Fruit fly (Drosophila melanogaster) whole organism, embryonic: ENCODE measurements around the gene CG42366.

Source experiments
- Asciz ChIP-seq: fragments of 200-800 bp; sonication (Bioruptor generic); optimal IDR thresholded peaks from 2 replicates; lab custom pipeline; 2017; ENCODE audit warnings: missing biosample characterization, mild to moderate bottlenecking, missing genetic modification characterization, missing genetic modification reagents
- CG10321 ChIP-seq: fragments of 200-800 bp; sonication (Bioruptor generic); IDR thresholded peaks from 2 replicates; pipeline ENCODE4 v1.3.6; 2022; ENCODE audit warnings: missing biosample characterization, missing genetic modification characterization
- CG10979 ChIP-seq: fragments of 200-800 bp; sonication (Bioruptor generic); optimal IDR thresholded peaks from 2 replicates; lab custom pipeline; 2018; ENCODE audit warnings: missing biosample characterization, mild to moderate bottlenecking, missing genetic modification characterization, moderate library complexity
- CG11093 ChIP-seq: fragments of 200-800 bp; sonication (Bioruptor generic); IDR thresholded peaks from 3 replicates; pipeline ENCODE4 v1.3.6; 2022; ENCODE audit warnings: missing biosample characterization, missing genetic modification characterization
- CG11456 ChIP-seq: fragments of 200-800 bp; sonication (Bioruptor generic); IDR thresholded peaks from 3 replicates; pipeline ENCODE4 v1.3.6; 2022; ENCODE audit warnings: missing biosample characterization, missing genetic modification characterization
- CG11504 ChIP-seq: fragments of 200-800 bp; sonication (Bioruptor generic); optimal IDR thresholded peaks from 3 replicates; lab custom pipeline; 2019; ENCODE audit warnings: missing biosample characterization, mild to moderate bottlenecking, missing genetic modification characterization, moderate library complexity
- CG1233 ChIP-seq: fragments of 200-800 bp; sonication (Bioruptor generic); optimal IDR thresholded peaks from 4 replicates; lab custom pipeline; 2018; ENCODE audit warnings: missing biosample characterization, mild to moderate bottlenecking, missing genetic modification characterization
- CG14710 ChIP-seq: fragments of 200-800 bp; sonication (Bioruptor generic); optimal IDR thresholded peaks from 3 replicates; lab custom pipeline; 2019; ENCODE audit warnings: missing biosample characterization, mild to moderate bottlenecking, missing genetic modification characterization, moderate library complexity
- CG15269 ChIP-seq: fragments of 200-800 bp; sonication (Bioruptor generic); optimal IDR thresholded peaks from 2 replicates; lab custom pipeline; 2018; ENCODE audit warnings: missing biosample characterization, mild to moderate bottlenecking, missing genetic modification characterization, moderate library complexity
- CG16815 ChIP-seq: fragments of 200-800 bp; sonication (Bioruptor generic); optimal IDR thresholded peaks from 3 replicates; lab custom pipeline; 2017; ENCODE audit warnings: missing biosample characterization, mild to moderate bottlenecking, missing genetic modification characterization
- CG2875 ChIP-seq: fragments of 200-800 bp; sonication (Bioruptor generic); optimal IDR thresholded peaks from 2 replicates; lab custom pipeline; 2017; ENCODE audit warnings: missing biosample characterization, mild to moderate bottlenecking, missing genetic modification characterization, missing genetic modification reagents
- CG2889 ChIP-seq: fragments of 200-800 bp; sonication (Bioruptor generic); IDR thresholded peaks from 3 replicates; pipeline ENCODE4 v1.3.6; 2022; ENCODE audit warnings: missing biosample characterization, missing genetic modification characterization
- CG33213 ChIP-seq: fragments of 200-800 bp; sonication (Bioruptor generic); optimal IDR thresholded peaks from 3 replicates; lab custom pipeline; 2016; ENCODE audit warnings: missing biosample characterization, missing genetic modification characterization
- CG3726 ChIP-seq: fragments of 200-800 bp; sonication (Bioruptor generic); IDR thresholded peaks from 3 replicates; pipeline ENCODE4, ENCODE4 v1.3.6; 2022; ENCODE audit warnings: missing biosample characterization, missing genetic modification characterization
- CG3838 ChIP-seq: fragments of 200-800 bp; sonication (Bioruptor generic); optimal IDR thresholded peaks from 3 replicates; lab custom pipeline; 2016; ENCODE audit warnings: missing biosample characterization, missing genetic modification characterization
- CG6765 ChIP-seq: fragments of 200-800 bp; sonication (Bioruptor generic); optimal IDR thresholded peaks from 3 replicates; lab custom pipeline; 2017; ENCODE audit warnings: missing biosample characterization, mild to moderate bottlenecking, missing genetic modification characterization
- CG7556 ChIP-seq: fragments of 200-800 bp; sonication (Bioruptor generic); optimal IDR thresholded peaks from 2 replicates; lab custom pipeline; 2017; ENCODE audit warnings: missing biosample characterization, mild to moderate bottlenecking, missing genetic modification characterization
- D19A ChIP-seq: fragments of 200-800 bp; optimal IDR thresholded peaks from 3 replicates; lab custom pipeline; 2019; ENCODE audit warnings: missing biosample characterization, mild to moderate bottlenecking, missing genetic modification characterization, moderate library complexity
- Dek ChIP-seq: fragments of 200-800 bp; sonication (Bioruptor generic); optimal IDR thresholded peaks from 3 replicates; lab custom pipeline; 2019; ENCODE audit warnings: missing biosample characterization, mild to moderate bottlenecking, missing genetic modification characterization, moderate library complexity
- Dll ChIP-seq: fragments of 200-800 bp; sonication (Bioruptor generic); IDR thresholded peaks from 4 replicates; pipeline ENCODE4 v1.3.6; 2022; ENCODE audit warnings: missing biosample characterization, missing genetic modification characterization; ENCODE audit not compliant: partially characterized antibody
- Fer3 ChIP-seq: fragments of 200-800 bp; sonication (Bioruptor generic); optimal IDR thresholded peaks from 2 replicates; lab custom pipeline; 2018; ENCODE audit warnings: missing biosample characterization, mild to moderate bottlenecking, missing genetic modification characterization, moderate library complexity
- HmgD ChIP-seq: fragments of 200-800 bp; sonication (Bioruptor generic); optimal IDR thresholded peaks from 3 replicates; lab custom pipeline; 2016; ENCODE audit warnings: missing biosample characterization, missing genetic modification characterization
- Hmr ChIP-seq: fragments of 200-800 bp; sonication (Bioruptor generic); optimal IDR thresholded peaks from 3 replicates; lab custom pipeline; 2017; ENCODE audit warnings: mild to moderate bottlenecking, missing biosample characterization, missing genetic modification reagents, missing genetic modification characterization
- Lim3 ChIP-seq: fragments of 200-800 bp; sonication (Bioruptor generic); IDR thresholded peaks from 2 replicates; pipeline ENCODE4 v1.3.6; 2022; ENCODE audit warnings: missing biosample characterization, missing genetic modification characterization
- Meics ChIP-seq: fragments of 200-800 bp; sonication (Bioruptor generic); optimal IDR thresholded peaks from 2 replicates; lab custom pipeline; 2017; ENCODE audit warnings: missing biosample characterization, mild to moderate bottlenecking, missing genetic modification characterization
- Rfx ChIP-seq: fragments of 200-800 bp; sonication (Bioruptor generic); IDR thresholded peaks from 2 replicates; pipeline ENCODE4 v1.3.6; 2022; ENCODE audit warnings: missing biosample characterization, missing genetic modification characterization
- Rx ChIP-seq: fragments of 200-800 bp; sonication (Bioruptor generic); IDR thresholded peaks from 2 replicates; pipeline ENCODE4 v1.3.6; 2022; ENCODE audit warnings: missing biosample characterization, missing genetic modification characterization
- Taf1 ChIP-seq: fragments of 200-800 bp; sonication (Bioruptor generic); IDR thresholded peaks from 2 replicates; pipeline ENCODE4 v1.3.6; 2022; ENCODE audit warnings: missing biosample characterization, missing genetic modification characterization
- Xrp1 ChIP-seq: fragments of 200-800 bp; sonication (Bioruptor generic); IDR thresholded peaks from 2 replicates; pipeline ENCODE4 v1.3.6; 2022; ENCODE audit warnings: missing biosample characterization, missing genetic modification characterization
- amos ChIP-seq: fragments of 200-800 bp; sonication (Bioruptor generic); IDR thresholded peaks from 2 replicates; pipeline ENCODE4 v1.3.6; 2022; ENCODE audit warnings: missing biosample characterization, missing genetic modification characterization; ENCODE audit not compliant: partially characterized antibody
- ara ChIP-seq: fragments of 200-800 bp; sonication (Bioruptor generic); IDR thresholded peaks from 2 replicates; pipeline ENCODE4 v1.3.6; 2022; ENCODE audit warnings: missing biosample characterization, missing genetic modification characterization
- ci ChIP-seq: fragments of 200-800 bp; sonication (Bioruptor generic); IDR thresholded peaks from 3 replicates; pipeline ENCODE4 v1.3.6; 2022; ENCODE audit warnings: missing biosample characterization, missing genetic modification characterization
- croc ChIP-seq: fragments of 200-800 bp; sonication (Bioruptor generic); conservative IDR thresholded peaks from 3 replicates; pipeline ENCODE4 v1.3.6; 2022; ENCODE audit warnings: missing biosample characterization, missing genetic modification characterization
- dm ChIP-seq: fragments of 200-800 bp; sonication (Bioruptor generic); optimal IDR thresholded peaks from 3 replicates; lab custom pipeline; 2016; ENCODE audit warnings: missing biosample characterization, missing genetic modification characterization
- exex ChIP-seq: fragments of 200-800 bp; sonication (Bioruptor generic); optimal IDR thresholded peaks from 4 replicates; lab custom pipeline; 2018; ENCODE audit warnings: missing biosample characterization, mild to moderate bottlenecking, missing genetic modification characterization, moderate library complexity
- gcm ChIP-seq: fragments of 200-800 bp; sonication (Bioruptor generic); optimal IDR thresholded peaks from 2 replicates; lab custom pipeline; 2019; ENCODE audit warnings: missing biosample characterization, mild to moderate bottlenecking, missing genetic modification characterization, moderate library complexity
- gem ChIP-seq: fragments of 200-800 bp; sonication (Bioruptor generic); optimal IDR thresholded peaks from 2 replicates; lab custom pipeline; 2019; ENCODE audit warnings: missing biosample characterization, mild to moderate bottlenecking, missing genetic modification characterization, moderate library complexity
- gsb ChIP-seq: fragments of 200-800 bp; sonication (Bioruptor generic); IDR thresholded peaks from 2 replicates; pipeline ENCODE4 v1.3.6; 2022; ENCODE audit warnings: missing biosample characterization, missing genetic modification characterization
- h ChIP-seq: fragments of >200 bp; optimal IDR thresholded peaks from 2 replicates; lab custom pipeline; 2017
- hbn ChIP-seq: fragments of 200-800 bp; sonication (Bioruptor generic); IDR thresholded peaks from 2 replicates; pipeline ENCODE4 v1.3.6; 2022; ENCODE audit warnings: missing biosample characterization, missing genetic modification characterization; ENCODE audit not compliant: partially characterized antibody
- insv ChIP-seq, 2 experiments: fragments of 200-800 bp; sonication (Bioruptor generic); optimal IDR thresholded peaks; 3 replicates each; lab custom pipeline; 2016 to 2018; ENCODE audit warnings: missing biosample characterization in 2 of 2, missing genetic modification characterization in 2 of 2
- knrl ChIP-seq: fragments of 200-800 bp; sonication (Bioruptor generic); IDR thresholded peaks from 3 replicates; pipeline ENCODE4 v1.3.6; 2022; ENCODE audit warnings: missing biosample characterization, missing genetic modification characterization; ENCODE audit not compliant: partially characterized antibody
- pan ChIP-seq, 4 experiments: fragments of >200 bp in 3 of 4; fragments of 200-800 bp in 1 of 4; sonication (Bioruptor generic) in 1 of 4; optimal IDR thresholded peaks in 3 of 4; IDR thresholded peaks in 1 of 4; 2 replicates each; pipeline versions ENCODE4 v1.3.6 to Lab custom; 2017 to 2022; ENCODE audit warnings: missing biosample characterization in 2 of 4, missing genetic modification characterization in 2 of 4, mixed read lengths in 1 of 4
- prd ChIP-seq, 3 experiments: fragments of >200 bp in 2 of 3; fragments of 200-800 bp in 1 of 3; sonication (Bioruptor generic) in 1 of 3; optimal IDR thresholded peaks in 2 of 3; IDR thresholded peaks in 1 of 3; 2 replicates in 2 of 3; 3 replicates in 1 of 3; pipeline versions ENCODE4 v1.3.6 to Lab custom; 2017 to 2022; ENCODE audit warnings: missing biosample characterization in 1 of 3, missing genetic modification characterization in 1 of 3
- ro ChIP-seq: fragments of 200-800 bp; sonication (Bioruptor generic); IDR thresholded peaks from 2 replicates; pipeline ENCODE4 v1.3.6; 2022; ENCODE audit warnings: missing biosample characterization, missing genetic modification characterization
- sim ChIP-seq: fragments of 200-800 bp; sonication (Bioruptor generic); IDR thresholded peaks from 2 replicates; pipeline ENCODE4 v1.3.6; 2022; ENCODE audit warnings: missing biosample characterization, missing genetic modification characterization
- sr ChIP-seq: fragments of 200-800 bp; sonication (Bioruptor generic); IDR thresholded peaks from 3 replicates; pipeline ENCODE4 v1.3.6; 2022; ENCODE audit warnings: missing biosample characterization, missing genetic modification characterization
- zen ChIP-seq: fragments of 200-800 bp; sonication (Bioruptor generic); optimal IDR thresholded peaks from 3 replicates; lab custom pipeline; 2018; ENCODE audit warnings: missing biosample characterization, mild to moderate bottlenecking, missing genetic modification characterization, moderate library complexity
- zf30C ChIP-seq: fragments of 200-800 bp; sonication (Bioruptor generic); optimal IDR thresholded peaks from 3 replicates; lab custom pipeline; 2018; ENCODE audit warnings: missing biosample characterization, mild to moderate bottlenecking, missing genetic modification characterization
- zfh1 ChIP-seq: fragments of 200-800 bp; sonication (Bioruptor generic); IDR thresholded peaks from 3 replicates; pipeline ENCODE4 v1.3.6; 2022; ENCODE audit warnings: missing biosample characterization, missing genetic modification characterization
- zfh2 ChIP-seq: fragments of 200-800 bp; sonication (Bioruptor generic); optimal IDR thresholded peaks from 2 replicates; lab custom pipeline; 2016; ENCODE audit warnings: missing biosample characterization, missing genetic modification characterization

CG42366 gene

DNA sequence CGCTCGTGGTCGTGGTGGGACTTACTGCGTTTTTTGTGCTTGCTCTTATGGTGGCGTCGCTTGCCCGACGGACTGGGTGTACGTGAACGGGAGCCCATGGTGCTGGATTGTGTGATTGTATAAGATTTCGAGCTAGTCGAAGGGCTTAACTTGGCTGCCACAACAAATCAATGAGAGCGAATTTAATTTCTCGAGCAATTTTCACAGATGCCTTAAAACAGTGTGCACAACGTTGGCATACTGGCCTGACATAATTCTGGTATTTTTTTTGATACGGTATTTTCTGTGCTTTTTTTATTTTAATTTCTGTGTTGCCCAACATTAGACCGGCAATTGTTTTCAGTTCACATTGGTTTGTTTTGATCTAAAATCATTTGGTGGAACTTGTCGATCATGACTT is 12.9 kb downstream of the CG42366 start, which contains the start of gene Arglu1 (continued):
- peak; percentile 63; the same call in 1 of the 3 replicates for TF ChIP-seq CG11456 (GFP tag; lab: Robert Waterston, UW)
- no peak for TF ChIP-seq CG2875 (GFP tag; lab: Kevin White, UChicago)
- no peak for TF ChIP-seq CG15269 (tag; lab: Kevin White, UChicago)
- TF ChIP-seq CG6765 (GFP tag; lab: Kevin White, UChicago), result no peak
- TF ChIP-seq CG3726, result no peak
- no peak for TF ChIP-seq CG16815 (GFP tag; lab: Kevin White, UChicago)
- TF ChIP-seq Dll (GFP tag; lab: Robert Waterston, UW), result 0 out of 4 replicates have a peak, but pooled peaks have one; percentile 31
- no peak for TF ChIP-seq prd (optimal IDR thresholded peaks at IDR 0.05; lab: Kevin White, UChicago)
- no peak for TF ChIP-seq prd (GFP tag; IDR thresholded peaks at IDR 0.05; lab: Robert Waterston, UW)
- TF ChIP-seq Asciz (GFP tag; lab: Kevin White, UChicago), result no peak
- no peak; the same call in 1 of the 2 replicates for TF ChIP-seq amos (GFP tag; lab: Robert Waterston, UW)
- TF ChIP-seq Lim3 (GFP tag; lab: Robert Waterston, UW), result no peak
- no peak for TF ChIP-seq knrl (GFP tag; lab: Robert Waterston, UW)
- 0 out of 2 replicates have a peak, but pooled peaks have one; percentile 15 for TF ChIP-seq Xrp1
- no peak for TF ChIP-seq ara (GFP tag; lab: Robert Waterston, UW)
- no peak for TF ChIP-seq exex
- peak; percentile 58 for TF ChIP-seq zfh2 (GFP tag; lab: Kevin White, UChicago)
- peak; percentile 61 for TF ChIP-seq Rfx
- no peak for TF ChIP-seq sr (GFP tag; lab: Robert Waterston, UW)
- no peak for TF ChIP-seq Taf1 (GFP tag; lab: Robert Waterston, UW)
- no peak for TF ChIP-seq zen (tag; lab: Kevin White, UChicago)
- TF ChIP-seq Dek, result no peak
- no peak for TF ChIP-seq CG2889 (GFP tag; lab: Robert Waterston, UW)
- TF ChIP-seq gcm (GFP tag; lab: Kevin White, UChicago), result no peak
- no peak for TF ChIP-seq sim (GFP tag; lab: Robert Waterston, UW)
- no peak for TF ChIP-seq CG10321 (GFP tag; lab: Robert Waterston, UW)
- no peak for TF ChIP-seq ro (GFP tag; lab: Robert Waterston, UW)
- no peak for TF ChIP-seq D19A (tag; lab: Kevin White, UChicago)
- TF ChIP-seq CG3838 (GFP tag; lab: Kevin White, UChicago), result no peak
- TF ChIP-seq CG33213 (GFP tag; lab: Kevin White, UChicago), result peak; percentile 37
- no peak for TF ChIP-seq CG10979 (tag; lab: Kevin White, UChicago)
- no peak for TF ChIP-seq ci (GFP tag; lab: Robert Waterston, UW)
- TF ChIP-seq CG1233 (GFP tag; lab: Kevin White, UChicago), result no peak
- TF ChIP-seq croc (GFP tag; lab: Robert Waterston, UW), result no peak
- TF ChIP-seq zf30C, result no peak
- no peak for TF ChIP-seq Hmr (GFP tag; lab: Kevin White, UChicago)
- no peak for TF ChIP-seq pan (optimal IDR thresholded peaks at IDR 0.05; lab: Kevin White, UChicago)
- peak in 1 of 2 experiments; percentile 41 for TF ChIP-seq pan (GFP tag; optimal IDR thresholded peaks at IDR 0.05 in 1 of 2, IDR thresholded peaks at IDR 0.05 in 1 of 2)
- TF ChIP-seq h, result no peak
- TF ChIP-seq dm (GFP tag; lab: Kevin White, UChicago), result no peak
- no peak for TF ChIP-seq hbn
- TF ChIP-seq Meics, result peak; percentile 13
- TF ChIP-seq HmgD (GFP tag; lab: Kevin White, UChicago), result no peak
- no peak for TF ChIP-seq gem
- no peak for TF ChIP-seq Fer3 (tag; lab: Kevin White, UChicago)
- TF ChIP-seq insv (GFP tag; optimal IDR thresholded peaks at IDR 0.05; lab: Kevin White, UChicago), result no peak
- TF ChIP-seq gsb (GFP tag; lab: Robert Waterston, UW), result no peak
- TF ChIP-seq CG11504, result no peak
- no peak for TF ChIP-seq zfh1 (GFP tag; lab: Robert Waterston, UW)
- no peak for TF ChIP-seq CG7556
- no peak for TF ChIP-seq CG11093 (GFP tag; lab: Robert Waterston, UW)
- TF ChIP-seq CG14710 (tag; lab: Kevin White, UChicago), result no peak
- no peak for TF ChIP-seq Rx (GFP tag; lab: Robert Waterston, UW)
